Worm (Caenorhabditis elegans): ENCODE measurements around the gene emb-30.

emb-30 gene

DNA sequence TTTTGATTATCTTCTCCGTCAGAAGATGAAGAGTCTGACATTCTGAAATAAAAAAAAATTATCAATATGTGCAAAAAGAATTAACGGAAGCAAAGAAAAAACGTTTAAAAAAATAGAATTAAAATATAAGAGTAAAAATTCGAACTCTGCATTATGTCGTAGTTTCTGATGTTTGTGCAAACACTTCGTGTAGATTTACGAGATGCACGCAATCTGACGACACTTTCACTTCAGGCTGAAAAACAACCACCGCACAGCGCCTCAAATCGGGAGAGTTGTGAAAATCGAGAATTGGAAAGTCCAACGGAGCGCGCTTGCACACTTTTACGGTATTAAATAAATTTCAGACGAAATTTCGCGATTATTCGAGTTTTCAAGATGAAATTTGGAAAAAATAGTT is 34.7 kb downstream of the emb-30 start, which contains the start of gene T26G10.1 (continued):
- TF ChIP-seq nhr-25 (tag; optimal IDR thresholded peaks at IDR 0.05) (peak; percentile 41), nhr-11 (tag; optimal IDR thresholded peaks at IDR 0.05) (no peak), elt-2 (tag; optimal IDR thresholded peaks at IDR 0.05) (peak; percentile 31), R02D3.7 (tag; optimal IDR thresholded peaks at IDR 0.05) (peak; percentile 97), egl-27 (tag; optimal IDR thresholded peaks at IDR 0.05) (no peak), fkh-2 (tag; optimal IDR thresholded peaks at IDR 0.05) (no peak), lin-39 (tag; optimal IDR thresholded peaks at IDR 0.05) (peak; percentile 31), ceh-16 (tag; optimal IDR thresholded peaks at IDR 0.05) (no peak), tbx-2 (tag; optimal IDR thresholded peaks at IDR 0.05) (peak; percentile 19), daf-12 (tag; optimal IDR thresholded peaks at IDR 0.05) (no peak), aly-2 (tag; optimal IDR thresholded peaks at IDR 0.05) (no peak), ceh-28 (tag; optimal IDR thresholded peaks at IDR 0.05) (peak; percentile 55), lin-15B (tag; optimal IDR thresholded peaks at IDR 0.05) (peak; percentile 95), nhr-12 (tag; optimal IDR thresholded peaks at IDR 0.05) (no peak), unc-39 (tag; optimal IDR thresholded peaks at IDR 0.05) (no peak), nhr-76 (tag; optimal IDR thresholded peaks at IDR 0.05) (no peak), snpc-4 (tag; optimal IDR thresholded peaks at IDR 0.05) (peak; percentile 80)

ce11 chrIII:9401036-9401435 is 40.2 kb downstream of the emb-30 start, which contains the start of gene nlp-48:
Gene nlp-48 (minus strand): TSS chrIII:9401136.
- TF ChIP-seq fkh-2 (tag; optimal IDR thresholded peaks at IDR 0.05) (no peak), daf-12 (tag; optimal IDR thresholded peaks at IDR 0.05) (no peak), nhr-76 (tag; optimal IDR thresholded peaks at IDR 0.05) (no peak), nhr-67 (tag; optimal IDR thresholded peaks at IDR 0.05) (no peak), unc-39 (tag; optimal IDR thresholded peaks at IDR 0.05) (no peak), ceh-16 (tag; optimal IDR thresholded peaks at IDR 0.05) (no peak), fkh-10 (GFP tag; optimal IDR thresholded peaks at IDR 0.05) (no peak), egl-27 (tag; optimal IDR thresholded peaks at IDR 0.05) (no peak), nhr-237 (tag; optimal IDR thresholded peaks at IDR 0.05) (no peak), nhr-12 (tag; optimal IDR thresholded peaks at IDR 0.05) (no peak), ztf-4 (tag; optimal IDR thresholded peaks at IDR 0.05) (no peak)

DNA sequence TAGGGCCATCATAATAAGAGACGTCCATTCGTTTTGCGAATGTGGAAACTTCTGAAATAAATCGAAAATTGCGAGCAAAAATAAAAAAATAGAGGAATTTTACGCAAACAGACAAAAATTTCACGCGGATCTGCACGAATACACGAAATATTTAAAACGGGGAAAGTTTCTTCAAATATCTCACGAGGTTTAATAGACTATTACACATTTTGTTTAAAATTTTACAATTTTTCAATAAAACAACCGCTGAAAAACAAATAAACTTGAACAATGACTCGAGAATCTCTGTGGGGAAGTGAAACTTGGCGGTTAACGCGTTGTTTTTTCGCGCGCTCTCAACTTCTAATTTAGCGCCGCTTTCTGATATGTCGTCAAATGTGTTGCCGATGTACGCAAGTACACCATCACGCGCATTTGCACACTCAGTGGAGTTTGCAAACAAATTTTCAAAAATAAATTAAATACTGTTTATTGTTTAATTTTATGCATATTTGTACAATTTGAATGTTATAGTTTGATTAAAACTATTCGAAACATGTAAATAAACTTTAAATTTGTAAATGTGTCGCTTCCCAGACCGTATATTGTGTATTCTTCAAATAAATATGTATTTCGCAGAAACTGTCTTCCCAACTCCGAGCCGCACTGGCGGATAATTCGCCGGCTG is 48.0 kb downstream of the emb-30 start, which contains the start of the genes gpr-2 and rgr-1:
gpr-2 (minus strand) TSS at position 51 of the 667 bp plus-strand sequence.
rgr-1 (plus strand) TSS at position 617 of the 667 bp plus-strand sequence.
- TF ChIP-seq snpc-4 (tag; optimal IDR thresholded peaks at IDR 0.05) = peak; percentile 35
- peak; percentile 47 for TF ChIP-seq pha-4 (tag; optimal IDR thresholded peaks at IDR 0.05)
- TF ChIP-seq nhr-237 (tag; optimal IDR thresholded peaks at IDR 0.05) = no peak
- TF ChIP-seq nhr-23 (tag; optimal IDR thresholded peaks at IDR 0.05) = peak; percentile 38
- TF ChIP-seq egl-5 (tag; optimal IDR thresholded peaks at IDR 0.05) = no peak
- no peak for TF ChIP-seq nhr-12 (tag; optimal IDR thresholded peaks at IDR 0.05)
- peak; percentile 46 for TF ChIP-seq lin-15B (tag; optimal IDR thresholded peaks at IDR 0.05)
- peak; percentile 29 for TF ChIP-seq skn-1 (tag; optimal IDR thresholded peaks at IDR 0.05)
- TF ChIP-seq nfya-1 (tag; optimal IDR thresholded peaks at IDR 0.05; ENCODE audit: insufficient read depth) = peak; percentile 53
- TF ChIP-seq eor-1 (tag; optimal IDR thresholded peaks at IDR 0.05) = no peak
- TF ChIP-seq tbx-2 (tag; optimal IDR thresholded peaks at IDR 0.05) = no peak
- no peak for TF ChIP-seq ceh-82 (tag; optimal IDR thresholded peaks at IDR 0.05)
- TF ChIP-seq hmg-11 (tag; optimal IDR thresholded peaks at IDR 0.05) = peak; percentile 36
- TF ChIP-seq ztf-4 (tag; optimal IDR thresholded peaks at IDR 0.05) = no peak

DNA sequence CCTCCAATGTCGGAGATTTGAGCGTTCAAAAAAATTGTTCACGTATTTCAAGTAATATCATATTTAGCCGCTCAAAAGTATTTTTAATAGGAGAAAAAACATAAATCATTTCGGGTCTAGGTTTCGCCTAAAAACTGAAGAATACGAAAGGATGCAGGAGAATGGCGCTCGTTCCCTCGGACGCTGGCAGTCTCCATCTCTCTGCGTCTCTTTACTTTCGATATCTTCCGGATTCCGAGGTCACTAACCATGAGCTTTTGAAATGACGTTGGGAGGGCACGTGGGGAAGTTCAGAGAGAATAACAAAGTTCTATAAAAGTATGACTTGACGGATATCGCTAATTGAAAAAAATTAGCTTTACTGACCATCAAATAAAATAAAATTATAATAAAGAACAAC is 50.3 kb downstream of the emb-30 start:
- peak; percentile 2 for TF ChIP-seq mdl-1 (tag; optimal IDR thresholded peaks at IDR 0.05)
- no peak for TF ChIP-seq nhr-23 (tag; optimal IDR thresholded peaks at IDR 0.05)
- TF ChIP-seq lin-39 (tag; optimal IDR thresholded peaks at IDR 0.05) = peak; percentile 9
- TF ChIP-seq nfya-1 (tag; optimal IDR thresholded peaks at IDR 0.05; ENCODE audit: insufficient read depth) = peak; percentile 34

DNA sequence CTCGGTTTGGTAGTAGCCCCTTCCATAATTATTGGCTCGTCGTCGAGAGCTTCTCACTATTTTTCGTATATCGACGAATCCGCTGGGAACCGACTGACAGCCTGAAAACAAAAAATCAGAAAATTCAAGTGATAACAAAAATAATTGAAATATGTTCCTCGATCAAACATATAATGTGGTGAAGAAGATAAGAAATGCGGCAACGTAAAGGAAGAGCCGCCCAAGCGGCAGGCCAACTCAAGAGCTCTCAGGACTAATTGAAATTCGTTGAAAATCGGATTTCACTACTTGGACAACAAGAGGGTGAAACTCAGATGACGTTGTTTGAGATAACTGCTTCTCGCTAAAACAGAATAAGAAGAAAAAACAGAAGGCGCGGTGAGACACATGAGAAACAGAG is 51.3 kb downstream of the emb-30 start, which contains the start of gene slc-17.2:
slc-17.2 (minus strand) TSS at position 101 of the 400 bp plus-strand sequence.
- TF ChIP-seq fkh-10 (GFP tag; optimal IDR thresholded peaks at IDR 0.05) (peak; percentile 7), nhr-237 (tag; optimal IDR thresholded peaks at IDR 0.05) (no peak)

DNA sequence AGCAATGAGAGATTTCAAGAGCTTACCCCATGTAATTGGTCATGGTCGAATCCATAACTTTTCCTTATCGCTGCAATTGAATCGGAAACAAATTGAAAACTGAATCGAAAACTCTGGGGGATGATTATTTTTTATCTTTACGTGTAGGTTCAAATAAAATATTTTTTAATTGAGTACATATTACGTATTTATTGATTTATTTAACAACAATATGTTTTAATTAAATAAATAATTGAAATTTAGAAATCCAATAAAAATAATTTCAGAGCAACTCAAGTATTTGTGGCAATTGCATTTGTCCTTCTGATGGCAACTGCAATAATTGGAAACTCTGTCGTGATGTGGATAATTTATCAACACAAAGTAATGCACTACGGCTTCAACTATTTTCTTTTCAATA is 55.7 kb downstream of the emb-30 start, which contains the start of gene C38C10.3:
C38C10.3 (minus strand) TSS at position 101 of the 400 bp plus-strand sequence.
- TF ChIP-seq eor-1 (tag; optimal IDR thresholded peaks at IDR 0.05) = no peak
- TF ChIP-seq R02D3.7 (tag; optimal IDR thresholded peaks at IDR 0.05) = no peak
- no peak for TF ChIP-seq ztf-4 (tag; optimal IDR thresholded peaks at IDR 0.05)
- no peak for TF ChIP-seq nhr-28 (tag; optimal IDR thresholded peaks at IDR 0.05)
- no peak for TF ChIP-seq jun-1 (tag; optimal IDR thresholded peaks at IDR 0.05)
- TF ChIP-seq ztf-11 (tag; optimal IDR thresholded peaks at IDR 0.05) = no peak
- TF ChIP-seq sea-2 (GFP tag; optimal IDR thresholded peaks at IDR 0.05) = no peak
- TF ChIP-seq pha-4 (tag; optimal IDR thresholded peaks at IDR 0.05) = no peak
- no peak for TF ChIP-seq tbx-2 (tag; optimal IDR thresholded peaks at IDR 0.05)
- no peak for TF ChIP-seq daf-12 (tag; optimal IDR thresholded peaks at IDR 0.05)
- TF ChIP-seq unc-62 (GFP tag; optimal IDR thresholded peaks at IDR 0.05) = no peak
- TF ChIP-seq ZK546.5 (tag; optimal IDR thresholded peaks at IDR 0.05) = no peak
- no peak for TF ChIP-seq nhr-77 (tag; optimal IDR thresholded peaks at IDR 0.05)
- no peak for TF ChIP-seq nhr-25 (tag; optimal IDR thresholded peaks at IDR 0.05)
- no peak for TF ChIP-seq nhr-67 (tag; optimal IDR thresholded peaks at IDR 0.05)
- TF ChIP-seq snpc-4 (tag; optimal IDR thresholded peaks at IDR 0.05) = no peak
- TF ChIP-seq nfya-1 (tag; optimal IDR thresholded peaks at IDR 0.05; ENCODE audit: insufficient read depth) = no peak
- TF ChIP-seq lin-39 (tag; optimal IDR thresholded peaks at IDR 0.05) = no peak
- TF ChIP-seq fkh-2 (tag; optimal IDR thresholded peaks at IDR 0.05) = no peak
- TF ChIP-seq egl-27 (tag; optimal IDR thresholded peaks at IDR 0.05) = no peak
